Worm (Caenorhabditis elegans): ENCODE results near the gene abhd-5.1.

abhd-5.1 gene

DNA sequence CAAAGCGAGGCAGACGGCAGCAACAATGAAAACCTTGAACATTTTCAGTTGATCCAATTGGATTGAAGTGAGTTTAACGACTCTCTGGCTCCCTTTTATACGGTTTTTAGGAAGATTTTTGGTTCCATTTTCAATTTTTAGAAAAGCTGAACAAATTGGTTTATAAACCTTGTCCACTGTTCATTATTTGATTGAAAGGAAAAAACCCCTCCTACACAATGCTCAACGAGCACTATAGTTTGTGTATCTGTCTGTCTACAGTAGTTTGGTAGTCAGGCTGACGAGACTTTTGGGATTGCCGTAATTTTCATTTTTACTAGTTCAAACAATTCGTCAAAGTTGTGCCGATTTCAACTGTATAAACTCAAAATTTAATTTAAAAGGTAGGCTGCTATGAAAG lies 31.8 kb downstream of the abhd-5.1 start, which contains the start of gene T19H12.15:
Gene T19H12.15 (minus strand): TSS at position 101 of the 400 bp plus-strand sequence.
- no peak for TF ChIP-seq scrt-1 (GFP tag; IDR thresholded peaks at IDR 0.05)
- TF ChIP-seq F13C5.2 (tag; optimal IDR thresholded peaks at IDR 0.05), result no peak
- no peak for TF ChIP-seq flt-1 (GFP tag; IDR thresholded peaks at IDR 0.05)
- no peak for TF ChIP-seq tbx-37 (GFP tag; conservative IDR thresholded peaks at IDR 0.05)
- TF ChIP-seq tbx-11 (GFP tag; IDR thresholded peaks at IDR 0.05), result no peak
- no peak for TF ChIP-seq sea-1 (GFP tag; conservative IDR thresholded peaks at IDR 0.05)
- TF ChIP-seq pes-1 (GFP tag; IDR thresholded peaks at IDR 0.05), result no peak
- TF ChIP-seq tra-4 (tag; optimal IDR thresholded peaks at IDR 0.05), result no peak
- TF ChIP-seq hnd-1 (tag; optimal IDR thresholded peaks at IDR 0.05), result no peak
- no peak for TF ChIP-seq B0310.2 (tag; optimal IDR thresholded peaks at IDR 0.05)
- TF ChIP-seq aly-1 (tag; optimal IDR thresholded peaks at IDR 0.05), result no peak
- TF ChIP-seq ama-1 (optimal IDR thresholded peaks at IDR 0.05), result no peak
- no peak for TF ChIP-seq ets-7 (tag; optimal IDR thresholded peaks at IDR 0.05)
- TF ChIP-seq hmg-4 (GFP tag; optimal IDR thresholded peaks at IDR 0.05), result no peak
- TF ChIP-seq ceh-36 (tag; optimal IDR thresholded peaks at IDR 0.05), result no peak
- no peak for TF ChIP-seq ceh-13 (GFP tag; optimal IDR thresholded peaks at IDR 0.05)
- no peak for TF ChIP-seq hmbx-1 (tag; optimal IDR thresholded peaks at IDR 0.05)

DNA sequence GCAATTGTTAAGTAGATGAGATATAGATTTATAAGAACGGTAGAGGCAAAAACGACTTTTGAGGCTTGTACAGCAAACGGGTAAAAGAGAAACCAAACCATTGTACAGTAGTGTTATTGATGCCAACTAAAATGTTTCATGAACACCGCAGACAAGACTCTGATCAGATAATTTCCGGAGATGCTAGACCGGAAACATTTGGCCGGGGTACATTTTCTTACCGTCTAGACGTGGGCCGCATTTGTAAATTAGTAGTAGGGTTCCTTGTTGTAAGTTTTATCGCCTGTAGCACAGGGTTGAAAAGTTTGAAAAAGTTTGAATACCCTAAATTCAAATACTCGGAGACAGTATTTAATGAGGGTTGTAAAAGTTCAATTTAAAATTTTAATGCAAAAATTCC lies 33.9 kb downstream of the abhd-5.1 start, which contains the start of gene str-32:
Gene str-32 (minus strand): TSS at position 101 of the 400 bp plus-strand sequence.
- TF ChIP-seq sea-1 (GFP tag; conservative IDR thresholded peaks at IDR 0.05), result no peak
- no peak for TF ChIP-seq tbx-11 (GFP tag; IDR thresholded peaks at IDR 0.05)
- TF ChIP-seq F13C5.2 (tag; optimal IDR thresholded peaks at IDR 0.05), result no peak
- no peak for TF ChIP-seq ama-1 (optimal IDR thresholded peaks at IDR 0.05)
- TF ChIP-seq aly-1 (tag; optimal IDR thresholded peaks at IDR 0.05), result no peak
- TF ChIP-seq hmbx-1 (tag; optimal IDR thresholded peaks at IDR 0.05), result no peak
- TF ChIP-seq ets-7 (tag; optimal IDR thresholded peaks at IDR 0.05), result no peak
- no peak for TF ChIP-seq tra-4 (tag; optimal IDR thresholded peaks at IDR 0.05)
- no peak for TF ChIP-seq scrt-1 (GFP tag; IDR thresholded peaks at IDR 0.05)
- TF ChIP-seq hmg-4 (GFP tag; optimal IDR thresholded peaks at IDR 0.05), result no peak
- no peak for TF ChIP-seq ceh-36 (tag; optimal IDR thresholded peaks at IDR 0.05)
- no peak for TF ChIP-seq hnd-1 (tag; optimal IDR thresholded peaks at IDR 0.05)
- TF ChIP-seq B0310.2 (tag; optimal IDR thresholded peaks at IDR 0.05), result no peak
- TF ChIP-seq pes-1 (GFP tag; IDR thresholded peaks at IDR 0.05), result no peak
- no peak for TF ChIP-seq tbx-37 (GFP tag; conservative IDR thresholded peaks at IDR 0.05)
- TF ChIP-seq flt-1 (GFP tag; IDR thresholded peaks at IDR 0.05), result no peak
- no peak for TF ChIP-seq ceh-13 (GFP tag; optimal IDR thresholded peaks at IDR 0.05)

DNA sequence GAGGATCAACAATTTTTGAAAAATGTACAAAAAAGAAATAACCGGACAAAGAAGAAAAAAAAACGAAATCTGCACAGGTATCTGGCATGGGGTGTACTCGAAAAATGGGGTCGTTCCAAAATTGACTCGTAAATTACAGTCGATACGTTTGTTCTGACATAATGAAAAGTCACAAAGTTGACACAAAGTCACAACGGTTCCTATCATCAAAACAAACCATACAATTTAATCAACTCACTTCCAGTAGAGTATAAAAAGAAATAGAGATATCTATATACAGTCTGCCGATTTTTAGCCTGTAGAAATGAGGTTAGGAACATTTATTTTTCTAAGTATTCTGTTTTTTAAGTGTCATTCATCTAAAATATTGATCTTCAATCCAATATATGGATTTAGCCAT lies 37.0 kb downstream of the abhd-5.1 start, which contains the start of gene T19H12.12:
Gene T19H12.12 (plus strand): TSS at position 301 of the 400 bp plus-strand sequence.
- TF ChIP-seq ama-1 (optimal IDR thresholded peaks at IDR 0.05) (no peak), hnd-1 (tag; optimal IDR thresholded peaks at IDR 0.05) (no peak), tbx-11 (GFP tag; IDR thresholded peaks at IDR 0.05) (no peak), ceh-13 (GFP tag; optimal IDR thresholded peaks at IDR 0.05) (no peak), tra-4 (tag; optimal IDR thresholded peaks at IDR 0.05) (no peak), tbx-37 (GFP tag; conservative IDR thresholded peaks at IDR 0.05) (no peak), ets-7 (tag; optimal IDR thresholded peaks at IDR 0.05) (no peak), F13C5.2 (tag; optimal IDR thresholded peaks at IDR 0.05) (no peak), ceh-36 (tag; optimal IDR thresholded peaks at IDR 0.05) (no peak), hmbx-1 (tag; optimal IDR thresholded peaks at IDR 0.05) (no peak), hmg-4 (GFP tag; optimal IDR thresholded peaks at IDR 0.05) (no peak), flt-1 (GFP tag; IDR thresholded peaks at IDR 0.05) (no peak), sea-1 (GFP tag; conservative IDR thresholded peaks at IDR 0.05) (no peak), pes-1 (GFP tag; IDR thresholded peaks at IDR 0.05) (no peak), scrt-1 (GFP tag; IDR thresholded peaks at IDR 0.05) (no peak), B0310.2 (tag; optimal IDR thresholded peaks at IDR 0.05) (no peak), aly-1 (tag; optimal IDR thresholded peaks at IDR 0.05) (no peak)

DNA sequence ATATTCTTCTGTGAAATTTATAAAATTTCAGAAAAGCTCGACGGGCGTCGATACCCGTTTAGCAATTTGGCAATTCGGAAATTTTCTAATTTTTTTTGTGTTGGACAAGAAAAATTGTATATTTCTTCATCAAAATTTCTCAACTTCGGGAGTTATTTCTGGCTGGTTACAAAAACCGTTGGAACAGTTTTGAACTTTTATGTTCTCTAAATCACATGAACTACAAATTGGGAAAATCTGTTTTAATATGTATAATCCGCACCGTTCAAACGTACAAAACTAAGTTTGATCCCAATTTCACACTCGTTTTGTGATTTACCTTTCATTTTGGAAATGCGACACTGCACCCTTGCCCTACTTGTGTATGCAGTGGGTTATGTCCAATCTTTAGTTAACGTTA lies 37.9 kb downstream of the abhd-5.1 start, which contains the start of gene T19H12.3:
Gene T19H12.3 (plus strand): TSS at position 301 of the 400 bp plus-strand sequence.
- TF ChIP-seq scrt-1 (GFP tag; IDR thresholded peaks at IDR 0.05) (no peak), sea-1 (GFP tag; conservative IDR thresholded peaks at IDR 0.05) (no peak), pes-1 (GFP tag; IDR thresholded peaks at IDR 0.05) (no peak), tbx-11 (GFP tag; IDR thresholded peaks at IDR 0.05) (no peak), tra-4 (tag; optimal IDR thresholded peaks at IDR 0.05) (no peak), ceh-36 (tag; optimal IDR thresholded peaks at IDR 0.05) (no peak), tbx-37 (GFP tag; conservative IDR thresholded peaks at IDR 0.05) (no peak), F13C5.2 (tag; optimal IDR thresholded peaks at IDR 0.05) (no peak), hmg-4 (GFP tag; optimal IDR thresholded peaks at IDR 0.05) (no peak), ceh-13 (GFP tag; optimal IDR thresholded peaks at IDR 0.05) (no peak), ets-7 (tag; optimal IDR thresholded peaks at IDR 0.05) (no peak), B0310.2 (tag; optimal IDR thresholded peaks at IDR 0.05) (no peak), hnd-1 (tag; optimal IDR thresholded peaks at IDR 0.05) (no peak), hmbx-1 (tag; optimal IDR thresholded peaks at IDR 0.05) (no peak), ama-1 (optimal IDR thresholded peaks at IDR 0.05) (no peak), aly-1 (tag; optimal IDR thresholded peaks at IDR 0.05) (no peak)

DNA sequence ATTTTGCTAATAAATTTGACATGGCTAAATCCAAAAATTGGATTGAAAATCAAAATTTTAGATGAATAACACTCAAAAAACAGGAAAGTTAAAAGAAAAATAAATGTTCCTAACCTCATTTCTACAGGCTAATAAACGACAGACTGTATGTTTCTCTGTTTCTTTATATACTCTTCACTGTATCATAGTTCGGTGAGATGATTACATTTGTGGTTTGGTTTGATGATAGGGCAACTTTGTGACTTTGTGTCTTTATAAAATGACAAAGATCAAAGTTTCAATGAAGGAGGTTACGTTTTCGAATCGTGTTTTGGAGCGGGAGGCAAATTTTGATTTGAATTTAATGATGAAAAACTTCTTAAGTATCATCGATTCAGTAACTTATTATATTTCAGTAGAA lies 42.0 kb downstream of the abhd-5.1 start, which contains the start of gene ugt-12:
Gene ugt-12 (minus strand): TSS at position 153 of the 400 bp plus-strand sequence.
- TF ChIP-seq ets-7 (tag; optimal IDR thresholded peaks at IDR 0.05) (no peak), hmbx-1 (tag; optimal IDR thresholded peaks at IDR 0.05) (no peak), tra-4 (tag; optimal IDR thresholded peaks at IDR 0.05) (no peak), flt-1 (GFP tag; IDR thresholded peaks at IDR 0.05) (no peak), ceh-13 (GFP tag; optimal IDR thresholded peaks at IDR 0.05) (no peak), B0310.2 (tag; optimal IDR thresholded peaks at IDR 0.05) (no peak), ama-1 (optimal IDR thresholded peaks at IDR 0.05) (no peak), ceh-36 (tag; optimal IDR thresholded peaks at IDR 0.05) (no peak), sea-1 (GFP tag; conservative IDR thresholded peaks at IDR 0.05) (no peak), hmg-4 (GFP tag; optimal IDR thresholded peaks at IDR 0.05) (no peak), hnd-1 (tag; optimal IDR thresholded peaks at IDR 0.05) (no peak)

DNA sequence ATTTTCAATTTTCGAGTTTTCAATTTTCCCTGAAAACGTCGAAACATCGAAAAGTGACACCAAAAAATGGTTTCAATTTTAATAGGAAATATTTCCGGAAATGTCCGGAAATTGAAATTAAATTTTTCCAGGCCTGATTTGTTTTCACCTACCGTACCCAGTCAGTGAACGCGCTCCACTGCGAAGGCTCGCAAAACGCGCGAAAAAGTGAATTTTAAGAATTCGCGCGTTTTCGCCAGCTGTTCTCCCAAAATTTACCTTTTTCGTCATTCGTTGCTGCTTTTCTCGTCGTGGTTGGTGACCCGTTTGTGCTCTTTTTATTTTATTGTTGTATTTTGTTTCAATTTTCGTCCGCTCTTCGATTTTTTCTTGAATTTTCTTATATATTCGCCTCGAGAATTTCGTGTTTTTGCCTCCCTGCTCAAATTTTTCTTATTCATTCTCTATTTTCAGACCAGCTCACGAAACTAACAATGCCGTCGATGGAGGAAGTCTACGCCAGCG lies 42.6 kb downstream of the abhd-5.1 start, which contains the start of gene T19H12.2:
Gene T19H12.2 (plus strand): TSS at position 454 of the 504 bp plus-strand sequence.
- TF ChIP-seq hnd-1 (tag; optimal IDR thresholded peaks at IDR 0.05) (no peak), F13C5.2 (tag; optimal IDR thresholded peaks at IDR 0.05) (no peak), ceh-36 (tag; optimal IDR thresholded peaks at IDR 0.05) (no peak), aly-1 (tag; optimal IDR thresholded peaks at IDR 0.05) (no peak), pes-1 (GFP tag; IDR thresholded peaks at IDR 0.05) (no peak), hmg-4 (GFP tag; optimal IDR thresholded peaks at IDR 0.05) (no peak), tbx-11 (GFP tag; IDR thresholded peaks at IDR 0.05) (no peak), tbx-37 (GFP tag; conservative IDR thresholded peaks at IDR 0.05) (no peak), ama-1 (optimal IDR thresholded peaks at IDR 0.05) (no peak), scrt-1 (GFP tag; IDR thresholded peaks at IDR 0.05) (no peak), B0310.2 (tag; optimal IDR thresholded peaks at IDR 0.05) (no peak)

Data from whole organism, early embryonic.